Fruit fly (Drosophila melanogaster) whole organism, embryonic: ENCODE data around the gene sol.

Experiments
- B-H1 ChIP-seq: fragments of 200-800 bp; sonication (Bioruptor generic); IDR thresholded peaks from 3 replicates; pipeline ENCODE4 v1.3.6; 2022; ENCODE audit warnings: missing biosample characterization, missing genetic modification characterization
- CG1024 ChIP-seq: fragments of 200-800 bp; sonication (Bioruptor generic); IDR thresholded peaks from 2 replicates; pipeline ENCODE4 v1.3.6; 2022; ENCODE audit warnings: missing biosample characterization, missing genetic modification characterization
- CG11723 ChIP-seq: fragments of 200-800 bp; sonication (Bioruptor generic); optimal IDR thresholded peaks from 2 replicates; lab custom pipeline; 2017; ENCODE audit warnings: missing biosample characterization, mild to moderate bottlenecking, missing genetic modification characterization
- CG12155 ChIP-seq: fragments of 200-800 bp; sonication (Bioruptor generic); optimal IDR thresholded peaks from 3 replicates; lab custom pipeline; 2016; ENCODE audit warnings: missing biosample characterization, missing genetic modification characterization
- CG12219 ChIP-seq: fragments of 200-800 bp; sonication (Bioruptor generic); optimal IDR thresholded peaks from 3 replicates; lab custom pipeline; 2018; ENCODE audit warnings: missing biosample characterization, mild to moderate bottlenecking, missing genetic modification characterization
- CG15011 ChIP-seq: fragments of 200-800 bp; sonication (Bioruptor generic); optimal IDR thresholded peaks from 3 replicates; lab custom pipeline; 2018; ENCODE audit warnings: missing biosample characterization, mild to moderate bottlenecking, missing genetic modification characterization
- CG16815 ChIP-seq: fragments of 200-800 bp; sonication (Bioruptor generic); optimal IDR thresholded peaks from 3 replicates; lab custom pipeline; 2017; ENCODE audit warnings: missing biosample characterization, mild to moderate bottlenecking, missing genetic modification characterization
- CG18262 ChIP-seq: fragments of 200-800 bp; optimal IDR thresholded peaks from 3 replicates; lab custom pipeline; 2019; ENCODE audit warnings: missing biosample characterization, mild to moderate bottlenecking, missing genetic modification characterization, moderate library complexity
- CG4730 ChIP-seq: fragments of 200-800 bp; sonication (Bioruptor generic); IDR thresholded peaks from 2 replicates; pipeline ENCODE4 v1.3.6; 2022; ENCODE audit warnings: missing biosample characterization, missing genetic modification characterization
- CG6175 ChIP-seq: fragments of 200-800 bp; sonication (Bioruptor generic); IDR thresholded peaks from 3 replicates; pipeline ENCODE4 v1.3.6; 2022; ENCODE audit warnings: missing biosample characterization, missing genetic modification characterization
- CG8290 ChIP-seq, 3 experiments: fragments of 200-800 bp; sonication (Bioruptor generic); optimal IDR thresholded peaks; 2 replicates each; lab custom pipeline; 2016 to 2019; ENCODE audit warnings: missing biosample characterization in 3 of 3, missing genetic modification characterization in 3 of 3, mild to moderate bottlenecking in 2 of 3, moderate library complexity in 1 of 3
- CG8924 ChIP-seq: fragments of 200-800 bp; optimal IDR thresholded peaks from 3 replicates; lab custom pipeline; 2019; ENCODE audit warnings: missing biosample characterization, mild to moderate bottlenecking, missing genetic modification characterization, moderate library complexity
- CG9797 ChIP-seq: fragments of 200-800 bp; sonication (Bioruptor generic); optimal IDR thresholded peaks from 3 replicates; lab custom pipeline; 2018; ENCODE audit warnings: missing biosample characterization, mild to moderate bottlenecking, missing genetic modification characterization
- Dek ChIP-seq: fragments of 200-800 bp; sonication (Bioruptor generic); optimal IDR thresholded peaks from 3 replicates; lab custom pipeline; 2019; ENCODE audit warnings: missing biosample characterization, mild to moderate bottlenecking, missing genetic modification characterization, moderate library complexity
- Dll ChIP-seq: fragments of 200-800 bp; sonication (Bioruptor generic); IDR thresholded peaks from 4 replicates; pipeline ENCODE4 v1.3.6; 2022; ENCODE audit warnings: missing biosample characterization, missing genetic modification characterization; ENCODE audit not compliant: partially characterized antibody
- Doc3 ChIP-seq: fragments of 200-800 bp; sonication (Bioruptor generic); IDR thresholded peaks from 3 replicates; pipeline ENCODE4 v1.3.6; 2022; ENCODE audit warnings: missing biosample characterization, missing genetic modification characterization; ENCODE audit not compliant: partially characterized antibody
- Dref ChIP-seq: fragments of 200-800 bp; sonication (Bioruptor generic); IDR thresholded peaks from 2 replicates; pipeline ENCODE4 v1.3.6; 2022; ENCODE audit warnings: missing biosample characterization, missing genetic modification characterization
- Ets65A ChIP-seq: fragments of 200-800 bp; sonication (Bioruptor generic); peaks from one replicate; lab custom pipeline; 2016; ENCODE audit warnings: missing biosample characterization, missing genetic modification characterization
- Fer1 ChIP-seq: fragments of 200-800 bp; sonication (Bioruptor generic); optimal IDR thresholded peaks from 2 replicates; lab custom pipeline; 2017; ENCODE audit warnings: missing biosample characterization, mild to moderate bottlenecking, missing genetic modification characterization
- HLH54F ChIP-seq: fragments of 200-800 bp; sonication (Bioruptor generic); optimal IDR thresholded peaks from 3 replicates; lab custom pipeline; 2016; ENCODE audit warnings: missing biosample characterization, missing genetic modification characterization
- Hmx ChIP-seq: fragments of 200-800 bp; sonication (Bioruptor generic); optimal IDR thresholded peaks from 2 replicates; lab custom pipeline; 2016; ENCODE audit warnings: missing biosample characterization, missing genetic modification characterization
- Hr51 ChIP-seq, 2 experiments: fragments of 200-800 bp; sonication (Bioruptor generic); optimal IDR thresholded peaks; 2 replicates in 1 of 2; 3 replicates in 1 of 2; lab custom pipeline; 2016 to 2018; ENCODE audit warnings: missing biosample characterization in 2 of 2, missing genetic modification characterization in 2 of 2, mild to moderate bottlenecking in 1 of 2, moderate library complexity in 1 of 2
- Mes4 ChIP-seq: fragments of 200-800 bp; sonication (Bioruptor generic); optimal IDR thresholded peaks from 2 replicates; lab custom pipeline; 2016; ENCODE audit warnings: missing biosample characterization, missing genetic modification characterization
- Nf-YC ChIP-seq: fragments of 200-800 bp; optimal IDR thresholded peaks from 3 replicates; lab custom pipeline; 2019; ENCODE audit warnings: missing biosample characterization, mild to moderate bottlenecking, missing genetic modification characterization, moderate library complexity
- Pdp1 ChIP-seq, 2 experiments: fragments of 200-800 bp; sonication (Bioruptor generic); optimal IDR thresholded peaks; 3 replicates each; lab custom pipeline; 2016; ENCODE audit warnings: missing biosample characterization in 2 of 2, missing genetic modification characterization in 2 of 2, mild to moderate bottlenecking in 1 of 2, moderate library complexity in 1 of 2
- Rfx ChIP-seq: fragments of 200-800 bp; sonication (Bioruptor generic); IDR thresholded peaks from 2 replicates; pipeline ENCODE4 v1.3.6; 2022; ENCODE audit warnings: missing biosample characterization, missing genetic modification characterization
- TFAM ChIP-seq: fragments of 200-800 bp; sonication (Bioruptor generic); optimal IDR thresholded peaks from 2 replicates; lab custom pipeline; 2017; ENCODE audit warnings: missing biosample characterization, missing genetic modification characterization, inconsistent platforms
- Tbp ChIP-seq: fragments of >200 bp; optimal IDR thresholded peaks from 2 replicates; lab custom pipeline; 2018; ENCODE audit warnings: missing biosample characterization, missing genetic modification characterization
- YL-1 ChIP-seq: fragments of 200-800 bp; sonication (Bioruptor generic); optimal IDR thresholded peaks from 3 replicates; lab custom pipeline; 2017; ENCODE audit warnings: missing biosample characterization, mild to moderate bottlenecking, missing genetic modification characterization
- abd-A ChIP-seq: fragments of 200-800 bp; sonication (Bioruptor generic); optimal IDR thresholded peaks from 3 replicates; lab custom pipeline; 2019; ENCODE audit warnings: missing biosample characterization, mild to moderate bottlenecking, missing genetic modification characterization, moderate library complexity
- chif ChIP-seq, 2 experiments: fragments of 200-800 bp; sonication (Bioruptor generic); optimal IDR thresholded peaks; 3 replicates each; lab custom pipeline; 2016; ENCODE audit warnings: missing biosample characterization in 2 of 2, missing genetic modification characterization in 2 of 2
- dm ChIP-seq: fragments of 200-800 bp; sonication (Bioruptor generic); optimal IDR thresholded peaks from 3 replicates; lab custom pipeline; 2016; ENCODE audit warnings: missing biosample characterization, missing genetic modification characterization
- dmrt11E ChIP-seq: fragments of 200-800 bp; sonication (Bioruptor generic); optimal IDR thresholded peaks from 3 replicates; lab custom pipeline; 2018; ENCODE audit warnings: missing biosample characterization, mild to moderate bottlenecking, missing genetic modification characterization, moderate library complexity
- gfzf ChIP-seq: fragments of 200-800 bp; sonication (Bioruptor generic); optimal IDR thresholded peaks from 2 replicates; lab custom pipeline; 2016; ENCODE audit warnings: missing biosample characterization, mild to moderate bottlenecking, missing genetic modification characterization, moderate library complexity
- gsb-n ChIP-seq: fragments of 200-800 bp; sonication (Bioruptor generic); optimal IDR thresholded peaks from 3 replicates; lab custom pipeline; 2018; ENCODE audit warnings: missing biosample characterization, mild to moderate bottlenecking, missing genetic modification characterization
- hb ChIP-seq: fragments of 200-800 bp; sonication (Bioruptor generic); IDR thresholded peaks from 3 replicates; pipeline ENCODE4 v1.3.6; 2022; ENCODE audit warnings: missing biosample characterization, missing genetic modification characterization; ENCODE audit not compliant: partially characterized antibody
- her ChIP-seq: fragments of 200-800 bp; sonication (Bioruptor generic); optimal IDR thresholded peaks from 2 replicates; lab custom pipeline; 2016; ENCODE audit warnings: missing biosample characterization, missing genetic modification characterization
- hth ChIP-seq: fragments of >200 bp; optimal IDR thresholded peaks from 2 replicates; lab custom pipeline; 2017; ENCODE audit warnings: inconsistent platforms
- lab ChIP-seq: fragments of 200-800 bp; sonication (Bioruptor generic); optimal IDR thresholded peaks from 3 replicates; lab custom pipeline; 2017; ENCODE audit warnings: missing biosample characterization, missing genetic modification characterization, mild to moderate bottlenecking, moderate library complexity, missing genetic modification reagents
- lola ChIP-seq, 3 experiments: fragments of >200 bp in 2 of 3; fragments of 200-800 bp in 1 of 3; sonication (Bioruptor generic) in 1 of 3; optimal IDR thresholded peaks; 2 replicates each; lab custom pipeline; 2017 to 2019; ENCODE audit warnings: missing biosample characterization in 3 of 3, missing genetic modification characterization in 3 of 3, mild to moderate bottlenecking in 1 of 3, moderate library complexity in 1 of 3
- pan ChIP-seq, 4 experiments: fragments of >200 bp in 3 of 4; fragments of 200-800 bp in 1 of 4; sonication (Bioruptor generic) in 1 of 4; optimal IDR thresholded peaks in 3 of 4; IDR thresholded peaks in 1 of 4; 2 replicates each; pipeline versions ENCODE4 v1.3.6 to Lab custom; 2017 to 2022; ENCODE audit warnings: missing biosample characterization in 2 of 4, missing genetic modification characterization in 2 of 4, mixed read lengths in 1 of 4
- pb ChIP-seq: fragments of 200-800 bp; sonication (Bioruptor generic); optimal IDR thresholded peaks from 3 replicates; lab custom pipeline; 2016; ENCODE audit warnings: missing biosample characterization, missing genetic modification characterization
- schlank ChIP-seq: fragments of 200-800 bp; sonication (Bioruptor generic); optimal IDR thresholded peaks from 2 replicates; lab custom pipeline; 2018; ENCODE audit warnings: missing biosample characterization, mild to moderate bottlenecking, missing genetic modification characterization
- shn ChIP-seq: fragments of 200-800 bp; sonication (Bioruptor generic); optimal IDR thresholded peaks from 3 replicates; lab custom pipeline; 2016; ENCODE audit warnings: missing biosample characterization, missing genetic modification characterization
- so ChIP-seq: fragments of 200-800 bp; sonication (Bioruptor generic); IDR thresholded peaks from 3 replicates; pipeline ENCODE4 v1.3.6; 2022; ENCODE audit warnings: missing biosample characterization, missing genetic modification characterization
- toy ChIP-seq: fragments of 200-800 bp; sonication (Bioruptor generic); IDR thresholded peaks from 2 replicates; pipeline ENCODE4 v1.3.6; 2022; ENCODE audit warnings: missing biosample characterization, missing genetic modification characterization
- ttk ChIP-seq: fragments of 200-800 bp; sonication (Bioruptor generic); IDR thresholded peaks from 2 replicates; pipeline ENCODE4 v2.1.2; 2022; ENCODE audit warnings: missing biosample characterization, missing genetic modification characterization
- vfl ChIP-seq: fragments of 200-800 bp; sonication (Bioruptor generic); optimal IDR thresholded peaks from 2 replicates; lab custom pipeline; 2016; ENCODE audit warnings: missing biosample characterization, missing genetic modification characterization
- zfh1 ChIP-seq: fragments of 200-800 bp; sonication (Bioruptor generic); IDR thresholded peaks from 3 replicates; pipeline ENCODE4 v1.3.6; 2022; ENCODE audit warnings: missing biosample characterization, missing genetic modification characterization

Gene sol

DNA sequence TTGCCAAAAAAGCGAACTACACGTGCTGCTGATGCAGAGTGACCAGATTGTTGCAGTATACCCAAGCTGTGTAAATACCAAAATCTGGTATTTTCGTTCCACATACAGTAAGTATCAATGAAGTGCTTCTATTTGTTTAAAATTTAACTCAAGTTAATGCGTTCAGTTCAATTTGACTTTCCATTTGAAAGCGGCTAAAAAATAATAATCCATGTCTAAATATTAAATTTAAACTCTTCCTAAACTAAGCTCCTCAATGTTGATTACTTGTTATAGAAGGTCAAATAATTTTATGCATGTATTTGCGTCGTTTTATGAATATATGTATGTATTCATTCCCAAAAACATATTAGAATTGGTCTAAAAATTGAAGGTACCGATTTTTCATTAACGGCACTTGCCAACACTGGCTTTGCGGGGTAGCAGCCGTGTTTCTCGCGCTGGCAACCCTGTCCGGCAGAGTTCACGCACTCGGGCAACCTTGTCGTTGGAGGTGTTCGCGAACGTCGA is at the start of gene sol, which contains the start of gene peng:
TSS of gene sol (plus strand) at position 481 of the 510 bp plus-strand sequence.
TSS of gene peng (minus strand) at position 44 of the 510 bp plus-strand sequence.
- no peak for TF ChIP-seq Tbp (GFP tag; lab: Kevin White, UChicago)
- TF ChIP-seq hth (lab: Kevin White, UChicago), result no peak
- TF ChIP-seq lola (GFP tag; optimal IDR thresholded peaks at IDR 0.05; lab: Kevin White, UChicago), result peak in 1 of 3 experiments; percentile 66
- TF ChIP-seq vfl (GFP tag; lab: Kevin White, UChicago), result peak; percentile 36
- peak; percentile 92 for TF ChIP-seq dm (GFP tag; lab: Kevin White, UChicago)
- peak; percentile 71 for TF ChIP-seq shn (GFP tag; lab: Kevin White, UChicago)
- TF ChIP-seq pan (optimal IDR thresholded peaks at IDR 0.05; lab: Kevin White, UChicago), result no peak
- TF ChIP-seq pan (GFP tag; optimal IDR thresholded peaks at IDR 0.05 in 1 of 2, IDR thresholded peaks at IDR 0.05 in 1 of 2), result peak in 1 of 2 experiments; percentile 61
- TF ChIP-seq schlank (tag; lab: Kevin White, UChicago), result peak; percentile 47
- peak; percentile 46 for TF ChIP-seq CG8924
- 0 out of 3 replicates have a peak, but pooled peaks have one; percentile 25 for TF ChIP-seq CG6175 (GFP tag; lab: Robert Waterston, UW)
- peak; percentile 31 for TF ChIP-seq Dref (GFP tag; lab: Robert Waterston, UW)
- peak; percentile 61 to 74 for TF ChIP-seq chif (GFP tag; optimal IDR thresholded peaks at IDR 0.05; lab: Kevin White, UChicago)
- TF ChIP-seq ttk (GFP tag; lab: Robert Waterston, UW), result no peak
- peak; percentile 46 for TF ChIP-seq B-H1 (GFP tag; lab: Robert Waterston, UW)
- no peak for TF ChIP-seq Doc3
- no peak for TF ChIP-seq CG15011 (GFP tag; lab: Kevin White, UChicago)
- TF ChIP-seq CG12219 (GFP tag; lab: Kevin White, UChicago), result no peak
- TF ChIP-seq Pdp1 (GFP tag; optimal IDR thresholded peaks at IDR 0.05; lab: Kevin White, UChicago), result peak; percentile 67 to 75
- TF ChIP-seq CG16815 (GFP tag; lab: Kevin White, UChicago), result peak; percentile 77
- TF ChIP-seq CG12155 (GFP tag; lab: Kevin White, UChicago), result peak; percentile 80
- peak; percentile 96 for TF ChIP-seq Ets65A (GFP tag; lab: Kevin White, UChicago)
- peak; percentile 71 for TF ChIP-seq Rfx (GFP tag; lab: Robert Waterston, UW)
- TF ChIP-seq zfh1 (GFP tag; lab: Robert Waterston, UW), result peak; percentile 41; the same call in 1 of the 3 replicates
- peak; percentile 68 for TF ChIP-seq dmrt11E (tag; lab: Kevin White, UChicago)
- TF ChIP-seq toy (GFP tag; lab: Robert Waterston, UW), result no peak
- TF ChIP-seq Dek (tag; lab: Kevin White, UChicago), result peak; percentile 66
- peak; percentile 72 for TF ChIP-seq gfzf (GFP tag; lab: Kevin White, UChicago)
- TF ChIP-seq YL-1 (GFP tag; lab: Kevin White, UChicago), result peak; percentile 37
- TF ChIP-seq Nf-YC (tag; lab: Kevin White, UChicago), result peak; percentile 48
- TF ChIP-seq so (GFP tag; lab: Robert Waterston, UW), result no peak
- TF ChIP-seq Hr51 (GFP tag; optimal IDR thresholded peaks at IDR 0.05; lab: Kevin White, UChicago), result peak; percentile 16 to 74
- peak; percentile 71 for TF ChIP-seq CG9797 (GFP tag; lab: Kevin White, UChicago)
- no peak for TF ChIP-seq lab
- TF ChIP-seq hb, result no peak
- peak; percentile 71 for TF ChIP-seq CG18262
- no peak for TF ChIP-seq abd-A
- peak; percentile 72 for TF ChIP-seq Fer1 (GFP tag; lab: Kevin White, UChicago)
- TF ChIP-seq pb, result no peak
- TF ChIP-seq TFAM (GFP tag; lab: Kevin White, UChicago), result no peak
- TF ChIP-seq Hmx (GFP tag; lab: Kevin White, UChicago), result no peak
- TF ChIP-seq Dll, result 0 out of 4 replicates have a peak, but pooled peaks have one; percentile 30
- peak; percentile 67 for TF ChIP-seq HLH54F (GFP tag; lab: Kevin White, UChicago)
- no peak for TF ChIP-seq CG1024 (GFP tag; lab: Robert Waterston, UW)
- TF ChIP-seq her (GFP tag; lab: Kevin White, UChicago), result peak; percentile 40
- TF ChIP-seq CG4730, result peak; percentile 23; the same call in 1 of the 2 replicates
- TF ChIP-seq CG8290 (GFP tag; optimal IDR thresholded peaks at IDR 0.05; lab: Kevin White, UChicago), result peak; percentile 100
- peak; percentile 98 to 100 for TF ChIP-seq CG8290 (tag; optimal IDR thresholded peaks at IDR 0.05; lab: Kevin White, UChicago)
- TF ChIP-seq Mes4 (GFP tag; lab: Kevin White, UChicago), result peak; percentile 36
- peak; percentile 57 for TF ChIP-seq CG11723
- TF ChIP-seq gsb-n (tag; lab: Kevin White, UChicago), result no peak
